Fruit fly (Drosophila melanogaster) whole organism, pupa: Measurements from ENCODE around the gene CG10140.

ENCODE experiments used
- CG10348 ChIP-seq: fragments of 200-800 bp; sonication (Bioruptor generic); IDR thresholded peaks from 2 replicates; pipeline ENCODE4 v1.3.6; 2022; ENCODE audit warnings: missing biosample characterization, missing genetic modification characterization
- CG12605 ChIP-seq: fragments of 200-800 bp; sonication (Bioruptor generic); IDR thresholded peaks from 2 replicates; pipeline ENCODE4 v1.3.6; 2022; ENCODE audit warnings: missing biosample characterization, missing genetic modification characterization
- CG32121 ChIP-seq: fragments of 200-800 bp; sonication (Bioruptor generic); IDR thresholded peaks from 2 replicates; pipeline ENCODE4 v1.3.6; 2022; ENCODE audit warnings: missing biosample characterization, missing genetic modification characterization
- CG8301 ChIP-seq: fragments of 200-800 bp; sonication (Bioruptor generic); optimal IDR thresholded peaks from 2 replicates; lab custom pipeline; 2018; ENCODE audit warnings: missing biosample characterization, mild to moderate bottlenecking, missing genetic modification characterization
- CG9948 ChIP-seq: fragments of 200-800 bp; sonication (Bioruptor generic); optimal IDR thresholded peaks from 2 replicates; lab custom pipeline; 2018; ENCODE audit warnings: missing biosample characterization, mild to moderate bottlenecking, missing genetic modification characterization, moderate library complexity
- EcR ChIP-seq: fragments of 200-800 bp; sonication (Bioruptor generic); optimal IDR thresholded peaks from 3 replicates; lab custom pipeline; 2019; ENCODE audit warnings: missing biosample characterization, missing genetic modification characterization, mild to moderate bottlenecking, moderate library complexity, missing genetic modification reagents
- Pif1B ChIP-seq: fragments of 200-800 bp; sonication (Bioruptor generic); optimal IDR thresholded peaks from 3 replicates; lab custom pipeline; 2016; ENCODE audit warnings: missing biosample characterization, missing genetic modification characterization
- Snoo ChIP-seq: fragments of 200-800 bp; sonication (Bioruptor generic); optimal IDR thresholded peaks from 3 replicates; lab custom pipeline; 2017; ENCODE audit warnings: missing biosample characterization, mild to moderate bottlenecking, missing genetic modification characterization, inconsistent platforms
- fd96Ca ChIP-seq: fragments of 200-800 bp; sonication (Bioruptor generic); IDR thresholded peaks from 3 replicates; pipeline ENCODE4 v1.3.6; 2022; ENCODE audit warnings: missing biosample characterization, missing genetic modification characterization
- gl ChIP-seq: fragments of 200-800 bp; sonication (Bioruptor generic); optimal IDR thresholded peaks from 2 replicates; lab custom pipeline; 2018; ENCODE audit warnings: missing biosample characterization, mild to moderate bottlenecking, missing genetic modification characterization

DNA sequence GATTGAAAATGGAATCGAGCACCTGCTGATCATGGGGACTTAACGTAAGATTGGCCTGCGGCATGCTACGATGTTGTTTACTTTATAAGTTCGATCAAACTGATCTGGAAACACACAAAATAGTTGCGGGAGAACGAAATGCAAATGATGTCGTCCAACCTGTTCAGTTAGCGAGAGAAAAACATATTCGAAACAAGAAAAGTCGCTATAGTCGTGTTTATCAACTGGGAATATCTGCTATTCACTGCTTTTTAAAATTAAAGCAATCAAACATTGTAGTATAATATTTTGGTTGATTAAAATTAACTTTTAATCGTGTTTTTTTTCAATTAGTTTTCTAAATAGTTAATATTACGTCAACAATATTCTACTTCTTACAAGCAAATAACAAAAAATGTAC lies 13.7 kb downstream of the CG10140 start, which contains the start of gene CG14105:
- TF ChIP-seq Snoo (tag; lab: Kevin White, UChicago) (no peak), CG32121 (GFP tag; lab: Robert Waterston, UW) (no peak), EcR (no peak), fd96Ca (GFP tag; lab: Robert Waterston, UW) (no peak), CG9948 (tag; lab: Kevin White, UChicago) (no peak), CG10348 (GFP tag; lab: Robert Waterston, UW) (no peak), Pif1B (GFP tag; lab: Kevin White, UChicago) (no peak), CG8301 (no peak), CG12605 (GFP tag; lab: Robert Waterston, UW) (no peak), gl (no peak)
